Worm (Caenorhabditis elegans) whole organism, L4 larva: Measurements from ENCODE around the gene Y41C4A.11.
A peak's percentile ranks its signal among the peaks of the same experiment; 100 is the strongest.

Experiments
- F26F4.8 ChIP-seq: fragments of 200-800 bp; sonication (Bioruptor generic); conservative IDR thresholded peaks from 2 replicates; pipeline ENCODE4 v1.3.6; 2022; ENCODE audit warnings: missing genetic modification characterization, missing compliant biosample characterization
- F37D6.2 ChIP-seq: sonication (generic microtip); optimal IDR thresholded peaks from 2 replicates; lab custom pipeline; 2016; ENCODE audit warnings: mild to moderate bottlenecking, missing genetic modification characterization, missing compliant biosample characterization
- F44E2.7 ChIP-seq: fragments of 200-800 bp; sonication (Bioruptor generic); IDR thresholded peaks from 2 replicates; pipeline ENCODE4 v2.1.2; 2022; ENCODE audit warnings: missing genetic modification characterization, missing compliant biosample characterization
- T26A8.4 ChIP-seq: fragments of 200-800 bp; sonication (Bioruptor generic); IDR thresholded peaks from 2 replicates; pipeline ENCODE4 v1.3.6; 2022; ENCODE audit warnings: missing genetic modification characterization, missing compliant biosample characterization
- Y105C5A.15 ChIP-seq: fragments of 200-800 bp; sonication (Bioruptor generic); IDR thresholded peaks from 2 replicates; pipeline ENCODE4 v1.3.6; 2022; ENCODE audit warnings: missing genetic modification characterization, missing compliant biosample characterization
- Y48G9A.11 ChIP-seq: fragments of 200-800 bp; sonication (Bioruptor generic); IDR thresholded peaks from 2 replicates; pipeline ENCODE4 v1.3.6; 2022; ENCODE audit warnings: missing genetic modification reagents, missing genetic modification characterization, missing compliant biosample characterization
- ZK337.2 ChIP-seq: fragments of 200-800 bp; sonication (Bioruptor generic); IDR thresholded peaks from 2 replicates; pipeline ENCODE4 v1.3.6; 2022; ENCODE audit warnings: missing genetic modification reagents, missing genetic modification characterization, missing compliant biosample characterization
- ZK546.5 ChIP-seq, 2 experiments: sonication (generic microtip); optimal IDR thresholded peaks; 2 replicates each; lab custom pipeline; 2017; ENCODE audit warnings: missing biosample characterization in 2 of 2, missing genetic modification characterization in 2 of 2
- aha-1 ChIP-seq: fragments of 150-350 bp; peaks from one replicate; lab custom pipeline; 2014; ENCODE audit warnings: missing biosample characterization, missing genetic modification characterization
- aly-2 ChIP-seq: sonication (generic microtip); optimal IDR thresholded peaks from 2 replicates; lab custom pipeline; 2018; ENCODE audit warnings: missing biosample characterization, missing genetic modification characterization
- arid-1 ChIP-seq: fragments of 200-800 bp; sonication (Bioruptor generic); conservative IDR thresholded peaks from 2 replicates; pipeline ENCODE4 v1.3.6; 2022; ENCODE audit warnings: missing genetic modification reagents, missing genetic modification characterization, missing compliant biosample characterization
- ceh-28 ChIP-seq: fragments of 150-350 bp; optimal IDR thresholded peaks from 2 replicates; lab custom pipeline; 2014; ENCODE audit warnings: missing biosample characterization, missing genetic modification reagents, missing genetic modification characterization
- ceh-32 ChIP-seq: sonication (generic microtip); optimal IDR thresholded peaks from 2 replicates; lab custom pipeline; 2016; ENCODE audit warnings: mild to moderate bottlenecking, missing genetic modification characterization, missing compliant biosample characterization; ENCODE audit not compliant: poor library complexity
- ceh-82 ChIP-seq: sonication (generic microtip); optimal IDR thresholded peaks from 2 replicates; lab custom pipeline; 2017; ENCODE audit warnings: missing biosample characterization, missing genetic modification characterization
- ctbp-1 ChIP-seq: fragments of 200-800 bp; sonication (Bioruptor generic); IDR thresholded peaks from 2 replicates; pipeline ENCODE4 v1.3.6; 2022; ENCODE audit warnings: missing genetic modification reagents, missing genetic modification characterization, missing compliant biosample characterization
- daf-12 ChIP-seq: fragments of 150-350 bp; optimal IDR thresholded peaks from 2 replicates; lab custom pipeline; 2014; ENCODE audit warnings: missing biosample characterization, missing genetic modification reagents, missing genetic modification characterization
- daf-16 ChIP-seq, 3 experiments: sonication (generic microtip); optimal IDR thresholded peaks; 2 replicates each; lab custom pipeline; 2016 to 2017; ENCODE audit warnings: missing genetic modification characterization in 3 of 3, missing genetic modification reagents in 3 of 3, mild to moderate bottlenecking in 2 of 3, missing compliant biosample characterization in 2 of 3, missing biosample characterization in 1 of 3, moderate library complexity in 1 of 3
- dmd-8 ChIP-seq: fragments of 200-800 bp; sonication (Bioruptor generic); IDR thresholded peaks from 2 replicates; pipeline ENCODE4 v1.3.6; 2022; ENCODE audit warnings: missing genetic modification characterization, missing compliant biosample characterization
- dmd-9 ChIP-seq: fragments of 200-800 bp; sonication (Bioruptor generic); IDR thresholded peaks from 2 replicates; pipeline ENCODE4 v1.3.6; 2022; ENCODE audit warnings: missing genetic modification reagents, missing genetic modification characterization, missing compliant biosample characterization
- dve-1 ChIP-seq: sonication (generic microtip); optimal IDR thresholded peaks from 2 replicates; lab custom pipeline; 2017; ENCODE audit warnings: antibody characterized with exemption, mild to moderate bottlenecking, missing genetic modification characterization, missing compliant biosample characterization; ENCODE audit not compliant: insufficient read depth
- egl-43 ChIP-seq: fragments of 200-800 bp; sonication (Bioruptor generic); IDR thresholded peaks from 2 replicates; pipeline ENCODE4 v1.3.6; 2022; ENCODE audit warnings: missing genetic modification reagents, missing genetic modification characterization, missing compliant biosample characterization
- fkh-10 ChIP-seq: fragments of 150-350 bp; optimal IDR thresholded peaks from 2 replicates; lab custom pipeline; 2014; ENCODE audit warnings: missing biosample characterization, missing genetic modification reagents, missing genetic modification characterization
- hif-1 ChIP-seq, 2 experiments: sonication (generic microtip); optimal IDR thresholded peaks; 2 replicates each; lab custom pipeline; 2016 to 2017; ENCODE audit warnings: missing compliant biosample characterization in 2 of 2, missing genetic modification characterization in 2 of 2, missing genetic modification reagents in 2 of 2, missing genotype in 2 of 2, mild to moderate bottlenecking in 1 of 2
- hmg-1.1 ChIP-seq: fragments of 200-800 bp; sonication (Bioruptor generic); IDR thresholded peaks from 2 replicates; pipeline ENCODE4 v1.3.6; 2022; ENCODE audit warnings: missing genetic modification reagents, missing genetic modification characterization, missing compliant biosample characterization
- lin-13 ChIP-seq: fragments of 150-350 bp; optimal IDR thresholded peaks from 2 replicates; lab custom pipeline; 2014; ENCODE audit warnings: missing biosample characterization, missing genetic modification reagents, missing genetic modification characterization
- lin-15B ChIP-seq: fragments of 150-350 bp; sonication (generic microtip); optimal IDR thresholded peaks from 3 replicates; lab custom pipeline; 2014; ENCODE audit warnings: missing biosample characterization, missing genetic modification characterization
- lsy-2 ChIP-seq, 2 experiments: fragments of 150-350 bp in 1 of 2; sonication (generic microtip) in 1 of 2; optimal IDR thresholded peaks; 2 replicates each; lab custom pipeline; 2014 to 2017; ENCODE audit warnings: missing biosample characterization in 2 of 2, missing genetic modification characterization in 2 of 2
- madf-5 ChIP-seq, 2 experiments: fragments of 200-800 bp; sonication (Bioruptor generic); IDR thresholded peaks; 2 replicates each; pipeline ENCODE4 v1.3.6; 2022; ENCODE audit warnings: missing compliant biosample characterization in 2 of 2, missing genetic modification characterization in 2 of 2
- mep-1 ChIP-seq: fragments of 150-350 bp; sonication (generic microtip); optimal IDR thresholded peaks from 3 replicates; lab custom pipeline; 2014; ENCODE audit warnings: missing biosample characterization, missing genetic modification characterization
- mes-2 ChIP-seq: sonication (generic microtip); optimal IDR thresholded peaks from 2 replicates; lab custom pipeline; 2016; ENCODE audit warnings: missing genotype, mild to moderate bottlenecking, missing genetic modification characterization, missing compliant biosample characterization; ENCODE audit not compliant: poor library complexity, severe bottlenecking
- mxl-2 ChIP-seq: fragments of 200-800 bp; sonication (Bioruptor generic); conservative IDR thresholded peaks from 2 replicates; pipeline ENCODE4 v1.3.6; 2022; ENCODE audit warnings: missing genetic modification reagents, missing genetic modification characterization, missing compliant biosample characterization
- nhr-102 ChIP-seq: sonication (generic microtip); optimal IDR thresholded peaks from 2 replicates; lab custom pipeline; 2016; ENCODE audit warnings: mild to moderate bottlenecking, missing genetic modification characterization, moderate library complexity, missing compliant biosample characterization
- nhr-11 ChIP-seq: fragments of 150-350 bp; optimal IDR thresholded peaks from 2 replicates; lab custom pipeline; 2014; ENCODE audit warnings: missing biosample characterization, missing genetic modification characterization
- nhr-41 ChIP-seq: fragments of 200-800 bp; sonication (Bioruptor generic); IDR thresholded peaks from 2 replicates; pipeline ENCODE4 v1.3.6; 2022; ENCODE audit warnings: missing genetic modification reagents, missing genetic modification characterization, missing compliant biosample characterization
- nhr-48 ChIP-seq: sonication (generic microtip); optimal IDR thresholded peaks from 2 replicates; lab custom pipeline; 2016; ENCODE audit warnings: mild to moderate bottlenecking, missing genetic modification characterization, missing compliant biosample characterization
- nhr-77 ChIP-seq: fragments of 150-350 bp; optimal IDR thresholded peaks from 2 replicates; lab custom pipeline; 2014; ENCODE audit warnings: missing biosample characterization, missing genetic modification characterization
- pha-4 ChIP-seq, 2 experiments: fragments of 150-350 bp in 1 of 2; fragments of 200-800 bp in 1 of 2; sonication (Bioruptor generic) in 1 of 2; IDR thresholded peaks in 1 of 2; optimal IDR thresholded peaks in 1 of 2; 2 replicates each; pipeline versions ENCODE4 v1.3.6 to Lab custom; 2014 to 2022; ENCODE audit warnings: missing genetic modification characterization in 2 of 2, missing genetic modification reagents in 2 of 2, missing biosample characterization in 1 of 2, missing compliant biosample characterization in 1 of 2
- php-3 ChIP-seq: fragments of 200-800 bp; sonication (Bioruptor generic); IDR thresholded peaks from 2 replicates; pipeline ENCODE4 v1.3.6; 2022; ENCODE audit warnings: missing genetic modification reagents, missing genetic modification characterization, missing compliant biosample characterization
- set-16 ChIP-seq: fragments of 200-800 bp; sonication (Bioruptor generic); IDR thresholded peaks from 2 replicates; pipeline ENCODE4 v1.3.6; 2022; ENCODE audit warnings: missing genetic modification reagents, missing genetic modification characterization, missing compliant biosample characterization
- snpc-1.2 ChIP-seq: fragments of 200-800 bp; sonication (Bioruptor generic); IDR thresholded peaks from 2 replicates; pipeline ENCODE4 v1.3.6; 2022; ENCODE audit warnings: missing genetic modification reagents, missing genetic modification characterization, missing compliant biosample characterization
- tag-97 ChIP-seq: fragments of 200-800 bp; sonication (Bioruptor generic); IDR thresholded peaks from 2 replicates; pipeline ENCODE4 v1.3.6; 2022; ENCODE audit warnings: missing genetic modification characterization, missing compliant biosample characterization
- unc-62 ChIP-seq, 3 experiments: fragments of 150-350 bp in 1 of 3; sonication (generic microtip); optimal IDR thresholded peaks in 2 of 3; peaks in 1 of 3; 1 replicate in 1 of 3; 2 replicates in 2 of 3; lab custom pipeline; 2014 to 2017; ENCODE audit warnings: missing biosample characterization in 3 of 3, missing genetic modification characterization in 3 of 3, missing genetic modification reagents in 3 of 3, missing genotype in 1 of 3
- vab-7 ChIP-seq: fragments of 200-800 bp; sonication (Bioruptor generic); IDR thresholded peaks from 2 replicates; pipeline ENCODE4 v1.3.6; 2022; ENCODE audit warnings: missing genetic modification reagents, missing genetic modification characterization, missing compliant biosample characterization
- zag-1 ChIP-seq: fragments of 150-350 bp; optimal IDR thresholded peaks from 2 replicates; lab custom pipeline; 2014; ENCODE audit warnings: missing biosample characterization, missing genetic modification characterization
- zip-2 ChIP-seq: fragments of 150-350 bp; optimal IDR thresholded peaks from 2 replicates; lab custom pipeline; 2014; ENCODE audit warnings: missing biosample characterization, missing genetic modification characterization
- ztf-7 ChIP-seq: fragments of 150-350 bp; optimal IDR thresholded peaks from 2 replicates; lab custom pipeline; 2014; ENCODE audit warnings: missing biosample characterization, missing genetic modification characterization

Gene Y41C4A.11

ce11 chrIII:11694506-11694947 lies 25.1 kb upstream of the Y41C4A.11 start (continued):
- TF ChIP-seq daf-16 (GFP tag; optimal IDR thresholded peaks at IDR 0.05; lab: Kevin White, UChicago) (no peak), daf-16 (tag; optimal IDR thresholded peaks at IDR 0.05; lab: Kevin White, UChicago) (peak; percentile 13), madf-5 (GFP tag; IDR thresholded peaks at IDR 0.05; lab: Robert Waterston, UW) (peak in 1 of 2 experiments; percentile 70; a peak in 1 of 4 replicates), dmd-9 (GFP tag; lab: Robert Waterston, UW) (0 out of 2 replicates have a peak, but pooled peaks have one; percentile 40), Y105C5A.15 (no peak), aha-1 (peak; percentile 63), lin-13 (GFP tag; lab: Kevin White, UChicago) (no peak), dve-1 (tag; lab: Kevin White, UChicago) (peak; percentile 25), zag-1 (tag; lab: Kevin White, UChicago) (no peak), ZK546.5 (tag; optimal IDR thresholded peaks at IDR 0.05; lab: Kevin White, UChicago) (no peak), ceh-32 (no peak), F44E2.7 (no peak), nhr-48 (peak; percentile 43), php-3 (peak; percentile 33; the same call in 1 of the 2 replicates), hif-1 (tag; optimal IDR thresholded peaks at IDR 0.05; lab: Kevin White, UChicago) (peak in 1 of 2 experiments; percentile 79), mep-1 (tag; lab: Kevin White, UChicago) (no peak), vab-7 (GFP tag; lab: Robert Waterston, UW) (peak; percentile 53; the same call in 1 of the 2 replicates), zip-2 (tag; lab: Kevin White, UChicago) (no peak), dmd-8 (GFP tag; lab: Robert Waterston, UW) (no peak), Y48G9A.11 (GFP tag; lab: Robert Waterston, UW) (peak; percentile 67; the same call in 1 of the 2 replicates), ceh-82 (tag; lab: Kevin White, UChicago) (no peak), nhr-77 (no peak), snpc-1.2 (no peak), fkh-10 (no peak), arid-1 (peak; percentile 22; the same call in 1 of the 2 replicates), nhr-102 (tag; lab: Kevin White, UChicago) (peak; percentile 60), egl-43 (GFP tag; lab: Robert Waterston, UW) (0 out of 2 replicates have a peak, but pooled peaks have one; percentile 31), tag-97 (GFP tag; lab: Robert Waterston, UW) (no peak), hmg-1.1 (GFP tag; lab: Robert Waterston, UW) (no peak), F26F4.8 (GFP tag; lab: Robert Waterston, UW) (0 out of 2 replicates have a peak, but pooled peaks have one; percentile 34), nhr-41 (GFP tag; lab: Robert Waterston, UW) (no peak; the same call in 1 of the 2 replicates), pha-4 (GFP tag; IDR thresholded peaks at IDR 0.05; lab: Robert Waterston, UW) (peak; percentile 26; the same call in 1 of the 2 replicates), pha-4 (tag; optimal IDR thresholded peaks at IDR 0.05; lab: Kevin White, UChicago) (no peak), unc-62 (GFP tag; optimal IDR thresholded peaks at IDR 0.05 in 1 of 2; lab: Kevin White, UChicago) (peak in 1 of 2 experiments; percentile 24), unc-62 (tag; optimal IDR thresholded peaks at IDR 0.05; lab: Kevin White, UChicago) (no peak), mxl-2 (GFP tag; lab: Robert Waterston, UW) (no peak), F37D6.2 (tag; lab: Kevin White, UChicago) (no peak), ctbp-1 (peak; percentile 68; the same call in 1 of the 2 replicates), lsy-2 (tag; optimal IDR thresholded peaks at IDR 0.05; lab: Kevin White, UChicago) (no peak)

- TF ChIP-seq daf-12 (tag; lab: Kevin White, UChicago) = no peak
- TF ChIP-seq lin-15B = no peak
- TF ChIP-seq ZK337.2 (GFP tag; lab: Robert Waterston, UW) = 0 out of 2 replicates have a peak, but pooled peaks have one; percentile 3
- TF ChIP-seq set-16 (GFP tag; lab: Robert Waterston, UW) = no peak
- no peak for TF ChIP-seq nhr-11
- TF ChIP-seq ceh-28 (tag; lab: Kevin White, UChicago) = no peak
- no peak for TF ChIP-seq ztf-7 (tag; lab: Kevin White, UChicago)
- no peak for TF ChIP-seq unc-62 (GFP tag; optimal IDR thresholded peaks at IDR 0.05 in 1 of 2; lab: Kevin White, UChicago)
- TF ChIP-seq unc-62 (tag; optimal IDR thresholded peaks at IDR 0.05; lab: Kevin White, UChicago) = no peak
- TF ChIP-seq mes-2 = peak; percentile 12
- no peak for TF ChIP-seq aly-2
- no peak for TF ChIP-seq T26A8.4
These were observed 24.7 kb upstream of the Y41C4A.11 start, which contains the start of gene Y41C4A.22 for ce11 chrIII:11694975-11695374. Y41C4A.22 (plus strand) TSS chrIII:11695275.
